Worm (Caenorhabditis elegans): ENCODE data around the gene R07G3.8.

DNA sequence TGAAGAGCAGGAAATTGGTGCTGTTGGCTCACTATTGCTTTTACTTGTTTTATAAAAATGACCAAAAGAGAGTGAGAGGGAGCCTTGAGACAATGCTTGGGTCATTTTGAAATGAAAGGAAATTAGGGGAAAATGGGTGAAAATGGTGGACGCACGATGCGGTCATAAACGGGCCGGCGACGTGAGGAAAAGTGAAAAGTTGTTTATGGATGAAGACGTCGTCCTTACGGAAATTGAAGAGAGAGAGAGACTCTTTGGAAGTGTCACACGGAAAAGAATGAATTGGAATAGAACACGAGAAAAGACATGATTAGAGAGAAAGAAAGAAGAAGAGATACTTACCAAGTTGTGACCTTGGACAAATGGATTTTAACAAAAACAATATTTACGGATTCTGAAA is 1.2 kb upstream of the R07G3.8 start:
- TF ChIP-seq chd-7 (tag; optimal IDR thresholded peaks at IDR 0.05) (no peak), snpc-4 (GFP tag; optimal IDR thresholded peaks at IDR 0.05) (no peak), snpc-4 (tag; optimal IDR thresholded peaks at IDR 0.05) (no peak), tbx-9 (tag; optimal IDR thresholded peaks at IDR 0.05; ENCODE audit: borderline replicate concordance) (no peak), ets-4 (GFP tag; optimal IDR thresholded peaks at IDR 0.05) (no peak), ekl-4 (GFP tag; IDR thresholded peaks at IDR 0.05) (no peak), hrde-1 (tag; optimal IDR thresholded peaks at IDR 0.05; ENCODE audit: borderline replicate concordance) (no peak), hlh-26 (GFP tag; conservative IDR thresholded peaks at IDR 0.05) (no peak), ama-1 (optimal IDR thresholded peaks at IDR 0.05) (no peak), ama-1 (GFP tag; optimal IDR thresholded peaks at IDR 0.05) (no peak)

Data from whole organism, young adult.